Worm (Caenorhabditis elegans) whole organism, late embryonic: Measurements from ENCODE around the gene C16C8.12.

Experiments
- ceh-34 ChIP-seq: sonication (generic microtip); optimal IDR thresholded peaks from 2 replicates; lab custom pipeline; 2016; ENCODE audit warnings: mild to moderate bottlenecking, missing genetic modification characterization, missing compliant biosample characterization
- pha-4 ChIP-seq: fragments of 150-350 bp; optimal IDR thresholded peaks from 2 replicates; lab custom pipeline; 2018; ENCODE audit warnings: missing biosample characterization, missing genetic modification reagents, missing genetic modification characterization

ce11 chrII:3500373-3500772 is 47.9 kb downstream of the C16C8.12 start:
- TF ChIP-seq pha-4 (no peak), ceh-34 (tag; lab: Kevin White, UChicago) (no peak)
